Worm (Caenorhabditis elegans): ENCODE results near the gene F23D12.7.

The F23D12.7 gene

DNA sequence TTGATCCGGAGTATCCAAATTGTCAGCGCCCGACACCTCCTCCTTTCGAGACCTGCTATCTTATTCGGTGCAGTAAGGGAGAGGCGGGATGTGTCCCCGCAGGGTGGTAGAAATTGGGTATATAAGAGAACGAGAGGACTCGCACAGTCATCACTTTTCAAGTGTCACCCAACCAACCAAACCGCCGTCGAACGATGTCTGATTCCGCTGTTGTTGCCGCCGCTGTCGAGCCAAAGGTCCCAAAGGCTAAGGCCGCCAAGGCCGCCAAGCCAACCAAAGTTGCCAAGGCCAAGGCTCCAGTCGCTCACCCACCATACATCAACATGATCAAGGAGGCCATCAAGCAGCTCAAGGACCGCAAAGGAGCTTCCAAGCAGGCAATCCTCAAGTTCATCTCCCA is 36.3 kb upstream of the F23D12.7 start, which contains the start of gene his-24 (continued):
- no peak for TF ChIP-seq attf-4 (tag; optimal IDR thresholded peaks at IDR 0.05)
- TF ChIP-seq duxl-1 (tag; optimal IDR thresholded peaks at IDR 0.05; ENCODE audit: poor library complexity), result peak; percentile 33
- TF ChIP-seq ceh-32 (tag; optimal IDR thresholded peaks at IDR 0.05; ENCODE audit: poor library complexity), result no peak
- TF ChIP-seq daf-12 (tag; optimal IDR thresholded peaks at IDR 0.05), result no peak
- TF ChIP-seq zip-2 (tag; optimal IDR thresholded peaks at IDR 0.05), result no peak
- TF ChIP-seq ama-1 (optimal IDR thresholded peaks at IDR 0.05), result peak; percentile 83
- TF ChIP-seq ceh-62 (tag; optimal IDR thresholded peaks at IDR 0.05), result no peak
- peak; percentile 39 for TF ChIP-seq spr-1 (tag; optimal IDR thresholded peaks at IDR 0.05)
- no peak for TF ChIP-seq lir-3 (tag; optimal IDR thresholded peaks at IDR 0.05)
- peak; percentile 19 for TF ChIP-seq F37D6.2 (tag; optimal IDR thresholded peaks at IDR 0.05)
- TF ChIP-seq sdz-12 (GFP tag; optimal IDR thresholded peaks at IDR 0.05), result no peak
- no peak for TF ChIP-seq zip-11 (GFP tag; IDR thresholded peaks at IDR 0.05)
- peak; percentile 85 for TF ChIP-seq nhr-6 (tag; optimal IDR thresholded peaks at IDR 0.05)
- peak; percentile 61 for TF ChIP-seq dmd-6 (GFP tag; IDR thresholded peaks at IDR 0.05)
- peak; percentile 18 for TF ChIP-seq nhr-25 (tag; optimal IDR thresholded peaks at IDR 0.05; ENCODE audit: borderline replicate concordance, insufficient read depth)
- no peak for TF ChIP-seq daf-16 (GFP tag; optimal IDR thresholded peaks at IDR 0.05)
- peak; percentile 29 for TF ChIP-seq daf-16 (tag; optimal IDR thresholded peaks at IDR 0.05)
- peak; percentile 56; the same call in 1 of the 2 replicates for TF ChIP-seq egl-43 (GFP tag; IDR thresholded peaks at IDR 0.05)
- no peak for TF ChIP-seq ces-1 (GFP tag; optimal IDR thresholded peaks at IDR 0.05)
- TF ChIP-seq dpl-1 (GFP tag; optimal IDR thresholded peaks at IDR 0.05), result peak; percentile 45
- no peak for TF ChIP-seq Y5F2A.4 (GFP tag; optimal IDR thresholded peaks at IDR 0.05)
- TF ChIP-seq mdl-1 (tag; optimal IDR thresholded peaks at IDR 0.05), result peak in 1 of 2 experiments; percentile 32
- no peak for TF ChIP-seq mdt-29 (GFP tag; IDR thresholded peaks at IDR 0.05)
- TF ChIP-seq dmd-9 (GFP tag; IDR thresholded peaks at IDR 0.05), result peak; percentile 66; the same call in 1 of the 2 replicates
- TF ChIP-seq pqm-1 (tag; optimal IDR thresholded peaks at IDR 0.05), result peak; percentile 40
- peak; percentile 79 for TF ChIP-seq hmg-1.1 (GFP tag; IDR thresholded peaks at IDR 0.05)
- TF ChIP-seq nhr-28 (tag; optimal IDR thresholded peaks at IDR 0.05), result peak; percentile 56

DNA sequence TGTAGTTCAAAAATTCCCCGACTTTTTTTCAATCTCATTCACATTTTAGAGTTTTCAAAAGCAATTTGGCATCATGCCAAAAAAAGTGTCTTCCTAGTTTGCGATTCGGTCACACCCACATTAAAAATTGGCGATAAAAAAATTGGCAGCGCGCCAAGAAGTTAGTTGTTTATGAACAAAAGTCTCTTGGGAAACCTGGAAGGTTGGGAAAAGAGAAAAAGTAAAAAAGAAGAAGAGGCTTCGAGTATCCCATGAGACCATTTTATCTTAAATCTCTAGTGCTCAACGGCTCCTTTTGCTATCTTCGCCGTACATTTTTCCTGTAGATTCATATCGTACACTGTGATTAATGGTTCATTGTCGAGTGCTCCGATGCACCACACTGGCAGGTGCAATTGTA is 34.2 kb upstream of the F23D12.7 start:
- TF ChIP-seq unc-62 (GFP tag; optimal IDR thresholded peaks at IDR 0.05 in 1 of 2) (peak in 1 of 2 experiments; percentile 71), unc-62 (tag; optimal IDR thresholded peaks at IDR 0.05) (no peak), pqm-1 (tag; optimal IDR thresholded peaks at IDR 0.05) (no peak), daf-16 (GFP tag; optimal IDR thresholded peaks at IDR 0.05) (no peak), daf-16 (tag; optimal IDR thresholded peaks at IDR 0.05) (peak; percentile 12)

DNA sequence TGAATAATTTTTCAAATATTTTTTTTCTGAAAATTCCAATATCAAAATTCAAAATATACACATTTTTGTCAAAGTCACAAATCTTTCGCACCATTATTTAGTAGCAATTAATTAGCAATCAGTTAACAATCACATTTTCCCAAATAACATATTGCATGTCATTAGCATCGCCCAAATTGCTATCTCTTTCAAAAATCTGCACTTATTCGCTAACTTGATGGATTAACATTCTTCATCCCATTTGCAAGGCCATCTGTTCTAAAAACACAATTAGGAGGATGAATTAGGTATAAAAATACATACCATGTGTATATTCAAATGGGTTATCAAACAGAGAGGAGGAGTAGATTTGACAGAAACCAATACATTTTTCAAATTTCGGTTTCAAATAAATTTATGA is 33.7 kb upstream of the F23D12.7 start:
- TF ChIP-seq sdz-12 (GFP tag; optimal IDR thresholded peaks at IDR 0.05) (no peak), aha-1 (tag) (peak; percentile 7)

DNA sequence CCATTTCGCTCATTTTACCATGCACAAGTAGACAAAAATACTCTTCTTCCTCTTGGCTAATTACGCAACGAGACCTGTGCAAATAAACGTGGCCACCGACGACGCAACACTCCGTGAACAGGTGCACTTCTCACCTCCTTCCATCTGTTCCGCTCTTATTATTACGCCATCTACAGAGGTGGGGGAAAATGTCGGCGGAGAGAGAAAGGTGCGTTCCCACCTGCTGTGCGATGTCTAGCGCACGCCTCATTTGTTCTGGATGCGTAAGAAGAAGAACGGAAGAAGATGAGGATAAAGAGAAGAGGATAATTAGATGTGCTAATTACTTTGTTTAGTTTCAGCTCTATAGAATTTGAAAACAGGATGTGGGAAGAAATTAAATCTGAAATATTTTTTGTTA is 32.9 kb upstream of the F23D12.7 start:
- TF ChIP-seq lin-13 (GFP tag; optimal IDR thresholded peaks at IDR 0.05), result no peak
- no peak for TF ChIP-seq ZK337.2 (GFP tag; IDR thresholded peaks at IDR 0.05)
- TF ChIP-seq nhr-25 (tag; optimal IDR thresholded peaks at IDR 0.05; ENCODE audit: borderline replicate concordance, insufficient read depth), result no peak
- no peak for TF ChIP-seq mxl-2 (GFP tag; conservative IDR thresholded peaks at IDR 0.05)
- TF ChIP-seq unc-62 (GFP tag; optimal IDR thresholded peaks at IDR 0.05 in 1 of 2), result peak in 1 of 2 experiments; percentile 7
- TF ChIP-seq unc-62 (tag; optimal IDR thresholded peaks at IDR 0.05), result no peak
- no peak for TF ChIP-seq nhr-76 (tag; optimal IDR thresholded peaks at IDR 0.05)
- no peak for TF ChIP-seq D1046.2 (GFP tag; IDR thresholded peaks at IDR 0.05)
- TF ChIP-seq snpc-1.2 (GFP tag; IDR thresholded peaks at IDR 0.05), result no peak
